Comparison of ENCODE assay signal across 1 fruit fly cellular context in the genomic region with DNA sequence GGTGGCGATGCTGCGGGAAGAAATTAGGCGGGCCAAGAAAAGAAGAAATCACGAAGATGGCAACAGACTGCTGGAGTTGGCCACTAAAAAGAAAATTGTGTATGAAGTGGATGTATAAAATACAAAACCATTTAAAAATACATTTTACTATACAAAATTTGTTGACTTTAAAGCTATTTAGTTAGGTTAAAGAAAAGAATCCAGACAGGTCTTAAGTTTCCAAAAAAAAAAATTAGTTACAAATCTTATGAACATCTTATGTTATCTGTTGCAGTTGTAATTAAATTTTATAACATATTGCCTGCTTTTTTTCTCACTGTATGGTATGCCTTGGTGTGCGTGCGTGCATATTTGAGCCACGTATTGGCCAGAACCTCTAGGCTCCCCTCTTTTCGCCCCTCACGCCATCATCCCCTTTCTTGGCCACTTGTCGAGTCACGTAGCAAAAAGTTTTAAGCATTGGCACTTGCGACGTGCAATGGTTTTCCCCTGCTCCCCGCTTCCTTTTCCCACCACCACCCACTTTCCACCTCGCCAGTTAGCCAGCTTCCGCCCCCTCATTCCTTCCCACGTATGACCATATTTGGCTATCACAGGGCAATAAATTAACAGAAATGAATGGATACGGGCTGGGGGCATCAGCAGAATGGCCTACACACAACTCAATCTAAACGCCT.
TF ChIP-seq lines count a peak whose summit lies in the region.

No protein-coding gene starts in this region.

TF ChIP-seq in whole organism, embryonic, 481 proteins besides CTCF, POLR2A, EP300 and RAD21 (continued from another document):
- TF ChIP-seq nerfin-1 (tag; optimal IDR thresholded peaks at IDR 0.05; lab: Kevin White, UChicago), result no peak
- TF ChIP-seq row (GFP tag; IDR thresholded peaks at IDR 0.05; lab: Robert Waterston, UW), result peak; percentile 52; the same call in 1 of the 3 replicates
- TF ChIP-seq Asciz (GFP tag; optimal IDR thresholded peaks at IDR 0.05; lab: Kevin White, UChicago), result no peak
- TF ChIP-seq bsh (GFP tag; optimal IDR thresholded peaks at IDR 0.05; lab: Kevin White, UChicago), result peak in 1 of 2 experiments; percentile 10
- no peak for TF ChIP-seq crc (GFP tag; optimal IDR thresholded peaks at IDR 0.05; lab: Kevin White, UChicago)
- no peak for TF ChIP-seq CG11085 (GFP tag; IDR thresholded peaks at IDR 0.05; lab: Robert Waterston, UW)
- TF ChIP-seq CG7372 (GFP tag; IDR thresholded peaks at IDR 0.05; lab: Robert Waterston, UW), result no peak
- TF ChIP-seq chn (GFP tag; optimal IDR thresholded peaks at IDR 0.05; lab: Kevin White, UChicago), result no peak
- no peak for TF ChIP-seq gsb (GFP tag; IDR thresholded peaks at IDR 0.05; lab: Robert Waterston, UW)
- no peak for TF ChIP-seq CG32767 (GFP tag; IDR thresholded peaks at IDR 0.05; lab: Robert Waterston, UW)
- no peak for TF ChIP-seq fru (optimal IDR thresholded peaks at IDR 0.05; lab: Kevin White, UChicago)
- TF ChIP-seq mam (GFP tag; optimal IDR thresholded peaks at IDR 0.05; lab: Kevin White, UChicago), result no peak
- TF ChIP-seq hbn (GFP tag; IDR thresholded peaks at IDR 0.05; lab: Robert Waterston, UW; ENCODE audit: partially characterized antibody), result no peak
- no peak for TF ChIP-seq stwl (tag; optimal IDR thresholded peaks at IDR 0.05; lab: Kevin White, UChicago)
- no peak for TF ChIP-seq ind (GFP tag; optimal IDR thresholded peaks at IDR 0.05; lab: Kevin White, UChicago)
- 0 out of 3 replicates have a peak, but pooled peaks have one; percentile 17 for TF ChIP-seq CG6175 (GFP tag; IDR thresholded peaks at IDR 0.05; lab: Robert Waterston, UW)
- no peak for TF ChIP-seq ems (GFP tag; optimal IDR thresholded peaks at IDR 0.05; lab: Kevin White, UChicago)
- TF ChIP-seq ac (GFP tag; optimal IDR thresholded peaks at IDR 0.05; lab: Kevin White, UChicago), result no peak
- no peak for TF ChIP-seq gsb-n (tag; optimal IDR thresholded peaks at IDR 0.05; lab: Kevin White, UChicago)
- no peak for TF ChIP-seq CG3838 (GFP tag; optimal IDR thresholded peaks at IDR 0.05; lab: Kevin White, UChicago)
- no peak for TF ChIP-seq prd (optimal IDR thresholded peaks at IDR 0.05; lab: Kevin White, UChicago)
- TF ChIP-seq prd (GFP tag; IDR thresholded peaks at IDR 0.05; lab: Robert Waterston, UW), result peak; percentile 14; the same call in 1 of the 3 replicates
- TF ChIP-seq fd64A (GFP tag; optimal IDR thresholded peaks at IDR 0.05; lab: Kevin White, UChicago), result no peak
- TF ChIP-seq sqz (GFP tag; optimal IDR thresholded peaks at IDR 0.05; lab: Kevin White, UChicago), result no peak
- peak; percentile 17 for TF ChIP-seq abd-A (tag; optimal IDR thresholded peaks at IDR 0.05; lab: Kevin White, UChicago)
- TF ChIP-seq Stat92E (GFP tag; optimal IDR thresholded peaks at IDR 0.05; lab: Kevin White, UChicago), result no peak
- TF ChIP-seq Dek (tag; optimal IDR thresholded peaks at IDR 0.05; lab: Kevin White, UChicago), result no peak
- TF ChIP-seq tio (GFP tag; optimal IDR thresholded peaks at IDR 0.05; lab: Kevin White, UChicago), result no peak
- TF ChIP-seq CG9797 (GFP tag; optimal IDR thresholded peaks at IDR 0.05; lab: Kevin White, UChicago), result no peak
- TF ChIP-seq CG18262 (tag; optimal IDR thresholded peaks at IDR 0.05; lab: Kevin White, UChicago), result no peak
- TF ChIP-seq E2f2 (GFP tag; IDR thresholded peaks at IDR 0.05; lab: Robert Waterston, UW), result no peak
- TF ChIP-seq tin (GFP tag; optimal IDR thresholded peaks at IDR 0.05; lab: Kevin White, UChicago), result no peak
- TF ChIP-seq CG7357 (GFP tag; IDR thresholded peaks at IDR 0.05; lab: Robert Waterston, UW), result 0 out of 3 replicates have a peak, but pooled peaks have one; percentile 7
- TF ChIP-seq CG15601 (tag; optimal IDR thresholded peaks at IDR 0.05; lab: Kevin White, UChicago), result no peak
- no peak for TF ChIP-seq CG10654 (GFP tag; optimal IDR thresholded peaks at IDR 0.05; lab: Kevin White, UChicago)
- TF ChIP-seq CG11398 (GFP tag; optimal IDR thresholded peaks at IDR 0.05; lab: Kevin White, UChicago), result no peak
- TF ChIP-seq ATbp (GFP tag; optimal IDR thresholded peaks at IDR 0.05; lab: Kevin White, UChicago), result no peak
- TF ChIP-seq grn (GFP tag; optimal IDR thresholded peaks at IDR 0.05; lab: Kevin White, UChicago), result no peak
- no peak for TF ChIP-seq Hey (tag; optimal IDR thresholded peaks at IDR 0.05; lab: Kevin White, UChicago)
- no peak for TF ChIP-seq CG1603 (tag; optimal IDR thresholded peaks at IDR 0.05; lab: Kevin White, UChicago)
- TF ChIP-seq CG10979 (tag; optimal IDR thresholded peaks at IDR 0.05; lab: Kevin White, UChicago), result no peak
- TF ChIP-seq CG15696 (tag; optimal IDR thresholded peaks at IDR 0.05; lab: Kevin White, UChicago), result no peak
- TF ChIP-seq CG13287 (GFP tag; IDR thresholded peaks at IDR 0.05; lab: Robert Waterston, UW; ENCODE audit: partially characterized antibody), result no peak
- TF ChIP-seq CG12071 (GFP tag; optimal IDR thresholded peaks at IDR 0.05; lab: Kevin White, UChicago), result no peak
- no peak for TF ChIP-seq GATAe (GFP tag; conservative IDR thresholded peaks at IDR 0.05; lab: Robert Waterston, UW)
- TF ChIP-seq Ravus (GFP tag; IDR thresholded peaks at IDR 0.05; lab: Robert Waterston, UW), result no peak
- no peak for TF ChIP-seq phol (tag; optimal IDR thresholded peaks at IDR 0.05; lab: Kevin White, UChicago)
- peak; percentile 14 for TF ChIP-seq CG2678 (tag; optimal IDR thresholded peaks at IDR 0.05; lab: Kevin White, UChicago)
- no peak for TF ChIP-seq D (optimal IDR thresholded peaks at IDR 0.05; lab: Kevin White, UChicago)
- no peak for TF ChIP-seq D (GFP tag; optimal IDR thresholded peaks at IDR 0.05; lab: Kevin White, UChicago)
- no peak for TF ChIP-seq jing (GFP tag; optimal IDR thresholded peaks at IDR 0.05; lab: Kevin White, UChicago)
- TF ChIP-seq CG10543 (GFP tag; optimal IDR thresholded peaks at IDR 0.05; lab: Kevin White, UChicago), result no peak
- TF ChIP-seq CG31224 (GFP tag; IDR thresholded peaks at IDR 0.05; lab: Robert Waterston, UW), result no peak
- no peak for TF ChIP-seq HmgD (GFP tag; optimal IDR thresholded peaks at IDR 0.05; lab: Kevin White, UChicago)
- TF ChIP-seq Tbp (GFP tag; optimal IDR thresholded peaks at IDR 0.05; lab: Kevin White, UChicago), result no peak
- no peak for TF ChIP-seq Trl (optimal IDR thresholded peaks at IDR 0.05; lab: Kevin White, UChicago)
- no peak for TF ChIP-seq Trl (GFP tag; optimal IDR thresholded peaks at IDR 0.05; lab: Kevin White, UChicago)
- no peak for TF ChIP-seq CG6654 (GFP tag; optimal IDR thresholded peaks at IDR 0.05; lab: Kevin White, UChicago)
- no peak for TF ChIP-seq Dip3 (GFP tag; optimal IDR thresholded peaks at IDR 0.05; lab: Kevin White, UChicago)
- no peak for TF ChIP-seq grau (tag; optimal IDR thresholded peaks at IDR 0.05; lab: Kevin White, UChicago)
- TF ChIP-seq crol (GFP tag; IDR thresholded peaks at IDR 0.05; lab: Robert Waterston, UW), result peak; percentile 58
- no peak for TF ChIP-seq Meics (GFP tag; optimal IDR thresholded peaks at IDR 0.05; lab: Kevin White, UChicago)
- no peak for TF ChIP-seq CG16863 (GFP tag; optimal IDR thresholded peaks at IDR 0.05; lab: Kevin White, UChicago)
- no peak for TF ChIP-seq CG4617 (GFP tag; optimal IDR thresholded peaks at IDR 0.05; lab: Kevin White, UChicago; ENCODE audit: borderline replicate concordance)
- TF ChIP-seq vnd (GFP tag; IDR thresholded peaks at IDR 0.05; lab: Robert Waterston, UW; ENCODE audit: partially characterized antibody), result no peak
- TF ChIP-seq CG14014 (GFP tag; IDR thresholded peaks at IDR 0.05; lab: Robert Waterston, UW), result no peak
- no peak for TF ChIP-seq zen (tag; optimal IDR thresholded peaks at IDR 0.05; lab: Kevin White, UChicago)
- no peak for TF ChIP-seq lbe (GFP tag; optimal IDR thresholded peaks at IDR 0.05; lab: Kevin White, UChicago)
- no peak for TF ChIP-seq CG4424 (GFP tag; optimal IDR thresholded peaks at IDR 0.05; lab: Kevin White, UChicago)
- TF ChIP-seq CG11247 (GFP tag; IDR thresholded peaks at IDR 0.05; lab: Robert Waterston, UW), result no peak
- TF ChIP-seq nmo (GFP tag; optimal IDR thresholded peaks at IDR 0.05; lab: Kevin White, UChicago), result peak; percentile 16
- TF ChIP-seq Fer3 (tag; optimal IDR thresholded peaks at IDR 0.05; lab: Kevin White, UChicago), result no peak
- TF ChIP-seq CG11504 (tag; optimal IDR thresholded peaks at IDR 0.05; lab: Kevin White, UChicago), result peak; percentile 13
- no peak for TF ChIP-seq pita (GFP tag; optimal IDR thresholded peaks at IDR 0.05; lab: Kevin White, UChicago)
- peak; percentile 2 for TF ChIP-seq CoRest (tag; optimal IDR thresholded peaks at IDR 0.05; lab: Kevin White, UChicago)
- TF ChIP-seq Six4 (GFP tag; optimal IDR thresholded peaks at IDR 0.05; lab: Kevin White, UChicago), result no peak
- no peak for TF ChIP-seq hkb (optimal IDR thresholded peaks at IDR 0.05; lab: Kevin White, UChicago)
- TF ChIP-seq hkb (GFP tag; IDR thresholded peaks at IDR 0.05; lab: Robert Waterston, UW), result no peak
- TF ChIP-seq emc (GFP tag; optimal IDR thresholded peaks at IDR 0.05; lab: Kevin White, UChicago), result no peak
- peak; percentile 45 for TF ChIP-seq gem (tag; optimal IDR thresholded peaks at IDR 0.05; lab: Kevin White, UChicago)
- no peak for TF ChIP-seq Eip74EF (GFP tag; optimal IDR thresholded peaks at IDR 0.05; lab: Kevin White, UChicago)
- no peak for TF ChIP-seq CG3407 (GFP tag; optimal IDR thresholded peaks at IDR 0.05; lab: Kevin White, UChicago)
- no peak for TF ChIP-seq Hsf (GFP tag; optimal IDR thresholded peaks at IDR 0.05; lab: Kevin White, UChicago)
- no peak for TF ChIP-seq CG18011 (GFP tag; optimal IDR thresholded peaks at IDR 0.05; lab: Kevin White, UChicago)
- TF ChIP-seq CG11093 (GFP tag; IDR thresholded peaks at IDR 0.05; lab: Robert Waterston, UW), result no peak
- TF ChIP-seq CHES-1-like (GFP tag; optimal IDR thresholded peaks at IDR 0.05; lab: Kevin White, UChicago), result no peak
- no peak for TF ChIP-seq crp (GFP tag; optimal IDR thresholded peaks at IDR 0.05; lab: Kevin White, UChicago)
- no peak for TF ChIP-seq pho (GFP tag; optimal IDR thresholded peaks at IDR 0.05; lab: Kevin White, UChicago)
- TF ChIP-seq dpn (GFP tag; optimal IDR thresholded peaks at IDR 0.05; lab: Kevin White, UChicago), result no peak
- peak; percentile 73 for TF ChIP-seq sens (GFP tag; lab: Kevin White, UChicago)
- TF ChIP-seq B-H1 (GFP tag; IDR thresholded peaks at IDR 0.05; lab: Robert Waterston, UW), result no peak
- TF ChIP-seq HLHmδ (GFP tag; optimal IDR thresholded peaks at IDR 0.05; lab: Kevin White, UChicago), result no peak
- peak in 1 of 2 experiments; percentile 28 for TF ChIP-seq Hr51 (GFP tag; optimal IDR thresholded peaks at IDR 0.05; lab: Kevin White, UChicago)
- TF ChIP-seq CG2875 (GFP tag; optimal IDR thresholded peaks at IDR 0.05; lab: Kevin White, UChicago), result no peak
- no peak for TF ChIP-seq bcd (GFP tag; optimal IDR thresholded peaks at IDR 0.05; lab: Kevin White, UChicago)
- TF ChIP-seq CG2889 (GFP tag; IDR thresholded peaks at IDR 0.05; lab: Robert Waterston, UW), result no peak
- 0 out of 2 replicates have a peak, but pooled peaks have one; percentile 17 for TF ChIP-seq lmd (GFP tag; IDR thresholded peaks at IDR 0.05; lab: Robert Waterston, UW)
- TF ChIP-seq YL-1 (GFP tag; optimal IDR thresholded peaks at IDR 0.05; lab: Kevin White, UChicago), result no peak
- no peak for TF ChIP-seq pros (GFP tag; optimal IDR thresholded peaks at IDR 0.05; lab: Kevin White, UChicago)
- no peak for TF ChIP-seq Camta (GFP tag; optimal IDR thresholded peaks at IDR 0.05; lab: Kevin White, UChicago)
- TF ChIP-seq Hr78 (GFP tag; optimal IDR thresholded peaks at IDR 0.05; lab: Kevin White, UChicago), result no peak
- no peak for TF ChIP-seq CG8388 (GFP tag; optimal IDR thresholded peaks at IDR 0.05; lab: Kevin White, UChicago)
- TF ChIP-seq ftz-f1 (GFP tag; optimal IDR thresholded peaks at IDR 0.05; lab: Kevin White, UChicago), result no peak
- no peak for TF ChIP-seq gt (GFP tag; IDR thresholded peaks at IDR 0.05; lab: Robert Waterston, UW)
- TF ChIP-seq CG31441 (GFP tag; IDR thresholded peaks at IDR 0.05; lab: Robert Waterston, UW), result no peak
- no peak for TF ChIP-seq CG8281 (tag; optimal IDR thresholded peaks at IDR 0.05; lab: Kevin White, UChicago)
- TF ChIP-seq psq (GFP tag; optimal IDR thresholded peaks at IDR 0.05; lab: Kevin White, UChicago), result no peak
- TF ChIP-seq CG11695 (GFP tag; IDR thresholded peaks at IDR 0.05; lab: Robert Waterston, UW), result no peak
- no peak for TF ChIP-seq PHDP (tag; optimal IDR thresholded peaks at IDR 0.05; lab: Kevin White, UChicago)
- TF ChIP-seq Dref (GFP tag; IDR thresholded peaks at IDR 0.05; lab: Robert Waterston, UW), result no peak
- no peak for TF ChIP-seq cato (GFP tag; optimal IDR thresholded peaks at IDR 0.05; lab: Kevin White, UChicago; ENCODE audit: borderline replicate concordance)
- TF ChIP-seq CG1647 (GFP tag; optimal IDR thresholded peaks at IDR 0.05; lab: Kevin White, UChicago), result no peak
- no peak for TF ChIP-seq ewg (GFP tag; optimal IDR thresholded peaks at IDR 0.05; lab: Kevin White, UChicago)
- peak; percentile 73 for TF ChIP-seq Ets65A (GFP tag; lab: Kevin White, UChicago)
- TF ChIP-seq CG11696 (GFP tag; IDR thresholded peaks at IDR 0.05; lab: Robert Waterston, UW), result no peak
- TF ChIP-seq Sox102F (GFP tag; optimal IDR thresholded peaks at IDR 0.05; lab: Kevin White, UChicago), result peak; percentile 23
- TF ChIP-seq TFAM (GFP tag; optimal IDR thresholded peaks at IDR 0.05; lab: Kevin White, UChicago), result no peak
- TF ChIP-seq sc (optimal IDR thresholded peaks at IDR 0.05; lab: Kevin White, UChicago), result no peak
- no peak for TF ChIP-seq sc (GFP tag; optimal IDR thresholded peaks at IDR 0.05; lab: Kevin White, UChicago)
- TF ChIP-seq BtbVII (GFP tag; optimal IDR thresholded peaks at IDR 0.05; lab: Kevin White, UChicago), result no peak
- no peak for TF ChIP-seq ash1 (GFP tag; optimal IDR thresholded peaks at IDR 0.05; lab: Kevin White, UChicago)
